Worm (Caenorhabditis elegans): Measurements from ENCODE around the gene K07F5.8.

The K07F5.8 gene

ce11 chrIV:9852818-9853466 is 3.4 kb upstream of the K07F5.8 start:
- peak; percentile 93 for TF ChIP-seq set-16 (GFP tag; IDR thresholded peaks at IDR 0.05)
- TF ChIP-seq lin-15B (tag; optimal IDR thresholded peaks at IDR 0.05), result no peak

- TF ChIP-seq ceh-28 (tag; optimal IDR thresholded peaks at IDR 0.05), result no peak
Observed at ce11 chrIV:9852250-9852649, 2.7 kb upstream of the K07F5.8 start, which contains the start of gene ssq-1. TSS of gene ssq-1 (plus strand) at chrIV:9852550.

DNA sequence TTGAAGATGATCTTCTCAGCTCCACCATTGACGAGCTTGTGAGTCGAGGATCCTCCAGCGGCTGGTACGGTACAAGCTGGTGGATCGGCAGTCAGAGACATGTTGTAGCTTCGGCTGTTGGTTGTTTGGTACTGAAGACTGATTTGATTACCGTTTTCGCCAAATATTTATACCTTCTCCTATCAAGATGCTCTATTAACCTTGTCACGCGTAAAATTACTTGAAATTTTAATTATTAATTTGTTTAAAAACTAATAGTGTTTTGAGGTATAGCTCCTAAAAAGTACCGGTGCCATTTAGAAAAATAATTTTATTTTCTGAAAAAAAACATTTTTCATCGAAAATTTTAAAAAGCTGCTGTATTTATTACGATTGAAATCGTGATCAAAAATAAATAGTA is 1.4 kb upstream of the K07F5.8 start, which contains the start of gene ssp-10:
TSS of gene ssp-10 (minus strand) at position 101 of the 400 bp plus-strand sequence.
- TF ChIP-seq nhr-77 (tag; optimal IDR thresholded peaks at IDR 0.05), result no peak
- TF ChIP-seq nhr-25 (tag; optimal IDR thresholded peaks at IDR 0.05; ENCODE audit: borderline replicate concordance, insufficient read depth), result no peak
- TF ChIP-seq nhr-41 (GFP tag; IDR thresholded peaks at IDR 0.05), result no peak
- TF ChIP-seq hlh-11 (tag; optimal IDR thresholded peaks at IDR 0.05), result no peak
- no peak for TF ChIP-seq dpl-1 (GFP tag; optimal IDR thresholded peaks at IDR 0.05)
- TF ChIP-seq dve-1 (tag; optimal IDR thresholded peaks at IDR 0.05; ENCODE audit: insufficient read depth), result no peak
- no peak for TF ChIP-seq aha-1 (tag)
- no peak for TF ChIP-seq Y5F2A.4 (GFP tag; optimal IDR thresholded peaks at IDR 0.05)

ce11 chrIV:9848075-9848474 is 1.4 kb downstream of the K07F5.8 start, which contains the start of gene K07F5.7:
TSS of gene K07F5.7 (minus strand) at chrIV:9848175.
- TF ChIP-seq nhr-111 (GFP tag; optimal IDR thresholded peaks at IDR 0.05) (no peak), R02D3.7 (tag; optimal IDR thresholded peaks at IDR 0.05) (no peak), aha-1 (tag) (peak; percentile 64), ceh-20 (GFP tag; IDR thresholded peaks at IDR 0.05) (no peak), Y75B8A.6 (GFP tag; IDR thresholded peaks at IDR 0.05) (no peak)

ce11 chrIV:9846574-9846973 is 3.0 kb downstream of the K07F5.8 start, which contains the start of gene K07F5.6:
TSS of gene K07F5.6 (minus strand) at chrIV:9846674.
- TF ChIP-seq Y75B8A.6 (GFP tag; IDR thresholded peaks at IDR 0.05) (no peak), gei-8 (GFP tag; optimal IDR thresholded peaks at IDR 0.05) (no peak), ceh-20 (GFP tag; IDR thresholded peaks at IDR 0.05) (no peak), F44E2.7 (GFP tag; IDR thresholded peaks at IDR 0.05) (no peak), nhr-237 (tag; optimal IDR thresholded peaks at IDR 0.05) (no peak), dmd-8 (GFP tag; IDR thresholded peaks at IDR 0.05) (no peak), skn-1 (tag; optimal IDR thresholded peaks at IDR 0.05) (no peak), ama-1 (optimal IDR thresholded peaks at IDR 0.05) (no peak), aly-2 (tag; optimal IDR thresholded peaks at IDR 0.05) (no peak), T20F7.1 (GFP tag; optimal IDR thresholded peaks at IDR 0.05) (no peak), nhr-41 (GFP tag; IDR thresholded peaks at IDR 0.05) (no peak), spr-1 (tag; optimal IDR thresholded peaks at IDR 0.05) (no peak), lim-7 (GFP tag; IDR thresholded peaks at IDR 0.05) (no peak), ceh-44 (GFP tag; IDR thresholded peaks at IDR 0.05) (no peak)

DNA sequence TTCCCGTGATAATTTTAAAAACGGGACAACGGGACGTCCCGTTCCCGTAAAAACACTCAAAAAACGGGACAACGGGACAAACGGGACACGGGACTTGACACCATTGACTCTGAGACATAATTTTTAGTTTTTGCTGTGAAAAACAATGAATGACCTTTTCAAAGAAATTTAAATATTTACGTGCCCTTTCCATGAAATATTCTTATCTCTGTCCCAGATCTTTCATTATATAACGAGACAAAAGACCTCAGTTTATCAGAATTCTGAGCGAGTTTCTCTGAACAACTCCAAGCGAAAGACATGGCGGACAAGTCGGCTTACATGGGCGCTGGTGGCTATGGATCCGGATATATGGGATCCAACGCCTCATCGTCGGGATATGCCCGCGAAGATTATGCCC is 5.8 kb downstream of the K07F5.8 start, which contains the start of gene nspd-2:
TSS of gene nspd-2 (plus strand) at position 301 of the 400 bp plus-strand sequence.
- TF ChIP-seq egl-27 (tag; optimal IDR thresholded peaks at IDR 0.05) (no peak), zip-2 (tag; optimal IDR thresholded peaks at IDR 0.05) (no peak), unc-62 (GFP tag; optimal IDR thresholded peaks at IDR 0.05 in 1 of 2) (peak in 1 of 2 experiments; percentile 71), unc-62 (tag; optimal IDR thresholded peaks at IDR 0.05) (no peak)

DNA sequence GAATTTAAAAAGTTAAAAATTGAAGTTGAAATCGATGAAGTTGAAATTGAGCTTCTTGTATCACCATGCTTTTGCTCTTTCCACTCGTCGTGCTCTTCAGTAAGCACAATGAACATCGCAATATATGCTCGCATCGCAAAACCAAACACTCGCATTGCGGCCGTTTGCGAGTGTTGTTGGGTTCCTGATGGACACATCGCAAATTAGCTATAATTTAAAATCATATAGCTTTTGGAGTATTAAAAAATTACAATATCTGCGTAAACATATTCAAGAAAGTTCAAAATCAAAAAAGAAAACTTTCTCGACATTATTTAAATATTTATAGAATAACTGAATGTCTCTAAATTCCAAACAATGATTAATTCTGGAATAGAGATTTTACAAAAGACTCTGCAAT is 7.5 kb downstream of the K07F5.8 start, which contains the start of gene K07F5.17:
TSS of gene K07F5.17 (plus strand) at position 301 of the 400 bp plus-strand sequence.
- TF ChIP-seq ctbp-1 (GFP tag; IDR thresholded peaks at IDR 0.05), result no peak
- TF ChIP-seq rbr-2 (tag; optimal IDR thresholded peaks at IDR 0.05), result no peak
- TF ChIP-seq madf-9 (GFP tag; conservative IDR thresholded peaks at IDR 0.05), result no peak
- no peak for TF ChIP-seq nhr-25 (tag; optimal IDR thresholded peaks at IDR 0.05; ENCODE audit: borderline replicate concordance, insufficient read depth)
- TF ChIP-seq nhr-48 (tag; optimal IDR thresholded peaks at IDR 0.05), result no peak
- TF ChIP-seq R02D3.7 (tag; optimal IDR thresholded peaks at IDR 0.05), result no peak
- no peak for TF ChIP-seq skn-1 (tag; optimal IDR thresholded peaks at IDR 0.05)
- no peak for TF ChIP-seq dmd-8 (GFP tag; IDR thresholded peaks at IDR 0.05)
- no peak for TF ChIP-seq zip-11 (GFP tag; IDR thresholded peaks at IDR 0.05)
- TF ChIP-seq ama-1 (optimal IDR thresholded peaks at IDR 0.05), result no peak
- no peak for TF ChIP-seq F44E2.7 (GFP tag; IDR thresholded peaks at IDR 0.05)
- no peak for TF ChIP-seq spr-3 (GFP tag; optimal IDR thresholded peaks at IDR 0.05)
- TF ChIP-seq F37D6.2 (tag; optimal IDR thresholded peaks at IDR 0.05), result no peak
- TF ChIP-seq F26F4.8 (GFP tag; conservative IDR thresholded peaks at IDR 0.05), result no peak
- TF ChIP-seq lsy-2 (tag; optimal IDR thresholded peaks at IDR 0.05), result no peak
- TF ChIP-seq Y48G9A.11 (GFP tag; IDR thresholded peaks at IDR 0.05), result no peak
- no peak for TF ChIP-seq nhr-41 (GFP tag; IDR thresholded peaks at IDR 0.05)
